Worm (Caenorhabditis elegans) whole organism, young adult: ENCODE measurements around the gene ZK856.16.
A peak's percentile ranks its signal among the peaks of the same experiment; 100 is the strongest.

Source experiments
- B0019.2 ChIP-seq: fragments of 200-800 bp; sonication (Bioruptor generic); conservative IDR thresholded peaks from 2 replicates; pipeline ENCODE4 v1.3.6; 2022; ENCODE audit warnings: missing genetic modification reagents, missing genetic modification characterization, missing compliant biosample characterization
- F39B2.1 ChIP-seq: fragments of 200-800 bp; sonication (Bioruptor generic); IDR thresholded peaks from 2 replicates; pipeline ENCODE4 v1.3.6; 2022; ENCODE audit warnings: missing genetic modification reagents, missing genetic modification characterization, missing compliant biosample characterization
- F52B5.7 ChIP-seq: sonication (generic microtip); optimal IDR thresholded peaks from 2 replicates; lab custom pipeline; 2016; ENCODE audit warnings: mild to moderate bottlenecking, missing genetic modification characterization, missing compliant biosample characterization
- F57C9.4 ChIP-seq: sonication (generic microtip); optimal IDR thresholded peaks from 2 replicates; lab custom pipeline; 2017; ENCODE audit warnings: mild to moderate bottlenecking, missing genetic modification characterization, missing compliant biosample characterization
- Y53G8AR.9 ChIP-seq: fragments of 200-800 bp; sonication (Bioruptor generic); conservative IDR thresholded peaks from 2 replicates; pipeline ENCODE4 v1.3.6; 2022; ENCODE audit warnings: missing genetic modification reagents, missing genetic modification characterization, missing compliant biosample characterization
- Y67H2A.10 ChIP-seq: fragments of 200-800 bp; sonication (Bioruptor generic); conservative IDR thresholded peaks from 2 replicates; pipeline ENCODE4 v1.3.6; 2022; ENCODE audit warnings: missing genetic modification reagents, missing genetic modification characterization, missing compliant biosample characterization
- Y95B8A.8 ChIP-seq: fragments of 200-800 bp; sonication (Bioruptor generic); IDR thresholded peaks from 2 replicates; pipeline ENCODE4 v1.3.6; 2022; ENCODE audit warnings: missing genetic modification reagents, missing genetic modification characterization, missing compliant biosample characterization
- attf-3 ChIP-seq: fragments of 200-800 bp; sonication (Bioruptor generic); conservative IDR thresholded peaks from 2 replicates; pipeline ENCODE4 v1.3.6; 2022; ENCODE audit warnings: missing genetic modification reagents, missing genetic modification characterization, missing compliant biosample characterization
- attf-6 ChIP-seq: fragments of 200-800 bp; sonication (Bioruptor generic); IDR thresholded peaks from 2 replicates; pipeline ENCODE4 v1.3.6; 2022; ENCODE audit warnings: missing genetic modification reagents, missing genetic modification characterization, missing compliant biosample characterization
- cebp-2 ChIP-seq: fragments of 200-800 bp; sonication (Bioruptor generic); IDR thresholded peaks from 2 replicates; pipeline ENCODE4 v1.3.6; 2022; ENCODE audit warnings: missing genetic modification characterization, missing compliant biosample characterization
- ceh-100 ChIP-seq: fragments of 200-800 bp; sonication (Bioruptor generic); IDR thresholded peaks from 2 replicates; pipeline ENCODE4 v1.3.6; 2022; ENCODE audit warnings: missing genetic modification reagents, missing genetic modification characterization, missing compliant biosample characterization
- ceh-27 ChIP-seq: fragments of 200-800 bp; sonication (Bioruptor generic); optimal IDR thresholded peaks from 2 replicates; lab custom pipeline; 2018; ENCODE audit warnings: mild to moderate bottlenecking, missing genetic modification characterization, moderate library complexity, missing compliant biosample characterization
- ceh-79 ChIP-seq: sonication (generic microtip); optimal IDR thresholded peaks from 2 replicates; lab custom pipeline; 2017; ENCODE audit warnings: mild to moderate bottlenecking, missing genetic modification characterization, missing compliant biosample characterization
- dpl-1 ChIP-seq: fragments of 150-350 bp; optimal IDR thresholded peaks from 2 replicates; lab custom pipeline; 2014; ENCODE audit warnings: missing biosample characterization, missing genetic modification reagents, missing genetic modification characterization
- egl-18 ChIP-seq: fragments of 200-800 bp; sonication (Bioruptor generic); IDR thresholded peaks from 2 replicates; pipeline ENCODE4 v1.3.6; 2022; ENCODE audit warnings: missing genetic modification reagents, missing genetic modification characterization, missing compliant biosample characterization
- egl-44 ChIP-seq: fragments of 200-800 bp; sonication (Bioruptor generic); IDR thresholded peaks from 2 replicates; pipeline ENCODE4 v1.3.6; 2022; ENCODE audit warnings: missing genetic modification reagents, missing genetic modification characterization, missing compliant biosample characterization
- ets-4 ChIP-seq: fragments of 200-800 bp; sonication (Bioruptor generic); optimal IDR thresholded peaks from 2 replicates; lab custom pipeline; 2018; ENCODE audit warnings: mild to moderate bottlenecking, missing genetic modification characterization, missing compliant biosample characterization
- hlh-12 ChIP-seq: sonication (generic microtip); optimal IDR thresholded peaks from 2 replicates; lab custom pipeline; 2016; ENCODE audit warnings: missing genetic modification characterization, missing compliant biosample characterization
- hmg-1.2 ChIP-seq: fragments of 200-800 bp; sonication (Bioruptor generic); IDR thresholded peaks from 2 replicates; pipeline ENCODE4 v1.3.6; 2022; ENCODE audit warnings: missing genetic modification reagents, missing genetic modification characterization, missing compliant biosample characterization
- hrde-1 ChIP-seq: sonication (generic microtip); optimal IDR thresholded peaks from 2 replicates; lab custom pipeline; 2016; ENCODE audit warnings: missing genetic modification characterization, mild to moderate bottlenecking, missing compliant biosample characterization, moderate library complexity, missing genotype, missing genetic modification reagents, borderline replicate concordance
- let-526 ChIP-seq: fragments of 200-800 bp; sonication (Bioruptor generic); IDR thresholded peaks from 2 replicates; pipeline ENCODE4 v1.3.6; 2022; ENCODE audit warnings: missing genetic modification reagents, missing genetic modification characterization, missing compliant biosample characterization
- lsy-27 ChIP-seq: sonication (generic microtip); optimal IDR thresholded peaks from 2 replicates; lab custom pipeline; 2017; ENCODE audit warnings: missing genetic modification characterization, mild to moderate bottlenecking, missing compliant biosample characterization, antibody characterized with exemption, missing genotype, borderline replicate concordance; ENCODE audit not compliant: insufficient read depth
- madf-6 ChIP-seq: fragments of 200-800 bp; sonication (Bioruptor generic); IDR thresholded peaks from 2 replicates; pipeline ENCODE4 v1.3.6; 2022; ENCODE audit warnings: missing genetic modification reagents, missing genetic modification characterization, missing compliant biosample characterization
- mxl-1 ChIP-seq: sonication (generic microtip); optimal IDR thresholded peaks from 2 replicates; lab custom pipeline; 2016; ENCODE audit warnings: missing genetic modification characterization, missing compliant biosample characterization
- nfyb-1 ChIP-seq: fragments of 200-800 bp; sonication (Bioruptor generic); IDR thresholded peaks from 2 replicates; pipeline ENCODE4 v1.3.6; 2022; ENCODE audit warnings: missing genetic modification reagents, missing genetic modification characterization, missing compliant biosample characterization
- nhr-27 ChIP-seq: fragments of 200-800 bp; sonication (Bioruptor generic); optimal IDR thresholded peaks from 2 replicates; lab custom pipeline; 2018; ENCODE audit warnings: mild to moderate bottlenecking, missing genetic modification characterization, moderate library complexity, missing compliant biosample characterization
- nhr-80 ChIP-seq: sonication (generic microtip); optimal IDR thresholded peaks from 2 replicates; lab custom pipeline; 2016; ENCODE audit warnings: missing genetic modification characterization, missing compliant biosample characterization
- pbrm-1 ChIP-seq: fragments of 200-800 bp; sonication (Bioruptor generic); IDR thresholded peaks from 2 replicates; pipeline ENCODE4 v1.3.6; 2022; ENCODE audit warnings: missing genetic modification reagents, missing genetic modification characterization, missing compliant biosample characterization
- rpc-1 ChIP-seq, 2 experiments: fragments of 150-350 bp in 1 of 2; sonication (generic microtip) in 1 of 2; optimal IDR thresholded peaks; 2 replicates each; lab custom pipeline; 2014 to 2018; ENCODE audit warnings: missing biosample characterization in 1 of 2, missing genetic modification characterization in 1 of 2, missing genetic modification reagents in 1 of 2, missing genotype in 1 of 2
- sea-2 ChIP-seq: fragments of 200-800 bp; sonication (Bioruptor generic); IDR thresholded peaks from 2 replicates; pipeline ENCODE4 v1.3.6; 2022; ENCODE audit warnings: missing genetic modification characterization, missing compliant biosample characterization
- snpc-1.1 ChIP-seq: sonication (generic microtip); optimal IDR thresholded peaks from 2 replicates; lab custom pipeline; 2017; ENCODE audit warnings: missing genetic modification characterization, mild to moderate bottlenecking, missing compliant biosample characterization, antibody characterized with exemption, moderate library complexity, missing genotype, missing genetic modification reagents; ENCODE audit not compliant: insufficient read depth
- snpc-1.3 ChIP-seq: sonication (generic microtip); optimal IDR thresholded peaks from 2 replicates; lab custom pipeline; 2017; ENCODE audit warnings: missing genetic modification characterization, mild to moderate bottlenecking, missing compliant biosample characterization, antibody characterized with exemption, moderate library complexity, missing genotype, missing genetic modification reagents; ENCODE audit not compliant: insufficient read depth
- somi-1 ChIP-seq: fragments of 200-800 bp; sonication (Bioruptor generic); optimal IDR thresholded peaks from 2 replicates; lab custom pipeline; 2018; ENCODE audit warnings: mild to moderate bottlenecking, missing genetic modification characterization, missing compliant biosample characterization
- tbp1 ChIP-seq: fragments of 200-800 bp; sonication (Bioruptor generic); optimal IDR thresholded peaks from 2 replicates; lab custom pipeline; 2018; ENCODE audit warnings: mild to moderate bottlenecking, missing genetic modification characterization, missing compliant biosample characterization
- unc-130 ChIP-seq: sonication (generic microtip); optimal IDR thresholded peaks from 2 replicates; lab custom pipeline; 2016; ENCODE audit warnings: missing genetic modification reagents, missing genetic modification characterization, missing compliant biosample characterization
- zfh-2 ChIP-seq: fragments of 200-800 bp; sonication (Bioruptor generic); conservative IDR thresholded peaks from 2 replicates; pipeline ENCODE4 v1.3.6; 2022; ENCODE audit warnings: missing genetic modification reagents, missing genetic modification characterization, missing compliant biosample characterization
- zim-3 ChIP-seq: sonication (generic microtip); optimal IDR thresholded peaks from 2 replicates; lab custom pipeline; 2017; ENCODE audit warnings: mild to moderate bottlenecking, missing genetic modification characterization, moderate library complexity, missing compliant biosample characterization
- ztf-18 ChIP-seq: sonication (generic microtip); optimal IDR thresholded peaks from 2 replicates; lab custom pipeline; 2016; ENCODE audit warnings: missing genotype, mild to moderate bottlenecking, missing genetic modification characterization, missing compliant biosample characterization
- ztf-25 ChIP-seq: fragments of 200-800 bp; sonication (Bioruptor generic); IDR thresholded peaks from 2 replicates; pipeline ENCODE4 v1.3.6; 2022; ENCODE audit warnings: missing genetic modification reagents, missing genetic modification characterization, missing compliant biosample characterization
- ztf-28 ChIP-seq: fragments of 200-800 bp; sonication (Bioruptor generic); IDR thresholded peaks from 2 replicates; pipeline ENCODE4 v1.3.6; 2022; ENCODE audit warnings: missing genetic modification reagents, missing genetic modification characterization, missing compliant biosample characterization

Gene ZK856.16

DNA sequence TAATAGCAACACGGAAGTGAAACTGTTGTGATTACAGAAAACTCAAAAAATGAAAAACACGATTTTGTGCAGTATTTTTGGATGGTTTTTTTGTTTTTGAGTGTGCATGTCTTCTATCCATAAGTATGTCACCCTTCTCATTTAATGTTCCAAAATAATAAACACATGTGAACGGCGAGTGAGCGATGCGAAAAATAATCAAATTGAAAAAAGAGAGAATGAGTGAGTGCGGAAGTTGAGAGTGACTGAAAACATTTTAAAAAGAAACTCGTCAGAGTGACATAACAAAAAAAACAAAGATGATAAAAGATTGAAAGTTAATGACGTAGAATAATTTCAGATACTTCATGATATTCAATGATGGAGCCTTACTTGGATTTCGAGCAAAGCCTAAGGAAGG lies 44.1 kb upstream of the ZK856.16 start:
- TF ChIP-seq somi-1 (GFP tag; lab: Kevin White, UChicago) (no peak), ztf-25 (GFP tag; lab: Robert Waterston, UW) (no peak), hrde-1 (tag; lab: Kevin White, UChicago) (no peak), F57C9.4 (no peak), Y67H2A.10 (no peak), F39B2.1 (GFP tag; lab: Robert Waterston, UW) (no peak)

DNA sequence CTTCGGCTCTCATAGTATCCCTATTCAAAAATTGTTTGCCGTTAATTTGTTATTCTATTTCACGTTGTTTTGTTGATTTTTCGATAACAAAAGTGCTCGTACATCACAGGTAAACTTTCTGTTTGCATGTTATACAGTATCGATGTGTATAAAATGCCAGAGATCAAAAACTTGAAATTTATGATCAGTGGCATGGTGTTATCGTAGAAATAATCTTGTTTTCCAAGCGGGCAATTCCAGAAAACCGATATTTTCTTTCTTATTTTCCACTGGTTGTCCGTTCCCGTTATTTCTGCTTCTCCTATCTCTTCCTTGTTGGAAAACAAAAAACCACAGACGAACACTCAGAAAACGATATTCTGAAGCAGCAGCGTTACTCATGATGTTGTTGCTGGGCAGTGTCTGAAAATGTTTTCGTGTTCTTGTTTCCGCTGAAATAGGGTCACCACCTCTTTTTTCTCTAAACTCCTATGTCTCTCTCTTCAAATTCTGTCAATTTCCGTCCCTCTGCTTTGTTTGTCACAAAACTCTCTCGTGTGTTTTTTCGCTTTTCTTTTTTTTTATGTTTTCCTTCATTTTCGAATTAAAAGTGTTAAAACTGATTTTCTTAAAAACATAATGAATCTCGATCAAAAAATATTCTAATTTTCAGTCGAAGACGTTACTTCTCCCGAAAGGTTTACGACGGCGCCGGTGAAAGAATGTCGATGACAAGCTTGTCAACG lies 43.0 kb upstream of the ZK856.16 start, which contains the start of gene akt-1:
TSS of gene akt-1 (plus strand) at position 651 of the 725 bp plus-strand sequence.
- TF ChIP-seq madf-6 (GFP tag; lab: Robert Waterston, UW) = no peak
- TF ChIP-seq nfyb-1 (GFP tag; lab: Robert Waterston, UW) = 0 out of 2 replicates have a peak, but pooled peaks have one; percentile 9
- TF ChIP-seq pbrm-1 (GFP tag; lab: Robert Waterston, UW) = no peak
- TF ChIP-seq Y53G8AR.9 (GFP tag; lab: Robert Waterston, UW) = 0 out of 2 replicates have a peak, but pooled peaks have one; percentile 40
- peak; percentile 44; the same call in 1 of the 2 replicates for TF ChIP-seq zfh-2 (GFP tag; lab: Robert Waterston, UW)

DNA sequence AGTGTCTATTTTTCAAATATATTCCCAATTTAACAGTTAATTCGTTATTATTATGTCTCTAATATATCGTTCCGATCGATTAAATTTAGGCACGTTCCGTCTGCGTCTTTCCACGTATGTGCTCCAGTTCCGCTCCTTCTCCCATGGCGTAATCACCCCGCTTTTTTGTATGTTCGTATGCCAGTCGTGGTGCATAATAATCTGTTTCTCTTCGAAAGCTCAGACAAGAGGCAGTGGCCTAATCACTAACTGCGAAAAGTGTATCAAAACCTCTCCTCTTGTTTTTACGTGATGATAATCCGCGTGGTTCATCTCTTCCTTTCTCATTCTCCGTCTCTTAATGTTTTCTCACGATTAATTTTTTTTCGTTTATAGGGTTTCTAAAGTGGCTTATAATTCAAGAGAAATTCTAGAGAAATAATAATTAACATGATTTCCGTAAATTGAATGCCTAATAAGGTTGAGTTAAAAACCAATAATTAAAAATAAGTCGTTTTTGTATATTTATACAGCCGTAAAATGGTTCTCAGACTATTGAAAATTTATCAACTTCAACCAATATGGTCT lies 42.4 kb upstream of the ZK856.16 start:
- TF ChIP-seq unc-130 (GFP tag; lab: Kevin White, UChicago) (no peak), sea-2 (GFP tag; lab: Robert Waterston, UW) (no peak), madf-6 (GFP tag; lab: Robert Waterston, UW) (no peak), nhr-80 (tag; lab: Kevin White, UChicago) (no peak), zim-3 (tag; lab: Kevin White, UChicago) (no peak), snpc-1.1 (no peak), F52B5.7 (no peak), attf-3 (GFP tag; lab: Robert Waterston, UW) (no peak)

DNA sequence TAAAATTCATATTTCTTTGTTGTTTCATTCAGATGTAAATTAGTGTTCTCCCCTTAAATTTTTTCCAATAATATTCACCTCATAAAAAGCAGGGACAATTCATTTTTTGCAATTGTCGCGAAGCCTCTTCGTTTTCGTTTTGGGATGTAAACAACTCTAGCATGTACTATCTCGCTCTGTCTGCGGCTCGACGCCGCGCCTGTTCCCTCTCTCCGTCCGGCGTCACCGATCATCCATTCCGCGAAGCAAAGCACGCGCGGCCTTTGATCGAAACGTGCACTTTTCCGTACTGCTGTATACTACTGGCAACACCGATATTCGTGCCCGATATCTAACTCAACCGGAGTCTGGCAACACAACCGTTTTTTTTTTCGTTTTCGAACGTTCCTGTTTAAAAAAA lies 41.6 kb upstream of the ZK856.16 start:
- TF ChIP-seq egl-44 (GFP tag; lab: Robert Waterston, UW) (0 out of 2 replicates have a peak, but pooled peaks have one; percentile 47), snpc-1.1 (no peak), ztf-18 (tag; lab: Kevin White, UChicago) (no peak), dpl-1 (GFP tag; lab: Kevin White, UChicago) (no peak), ztf-28 (GFP tag; lab: Robert Waterston, UW) (no peak; the same call in 1 of the 2 replicates), ceh-100 (GFP tag; lab: Robert Waterston, UW) (no peak), B0019.2 (GFP tag; lab: Robert Waterston, UW) (no peak), hlh-12 (tag; lab: Kevin White, UChicago) (no peak), attf-6 (no peak), egl-18 (no peak), lsy-27 (tag; lab: Kevin White, UChicago) (no peak), rpc-1 (optimal IDR thresholded peaks at IDR 0.05; lab: Kevin White, UChicago) (no peak), rpc-1 (tag; optimal IDR thresholded peaks at IDR 0.05; lab: Kevin White, UChicago) (no peak), Y95B8A.8 (GFP tag; lab: Robert Waterston, UW) (no peak), tbp1 (GFP tag; lab: Kevin White, UChicago) (no peak), nhr-27 (no peak), ets-4 (GFP tag; lab: Kevin White, UChicago) (no peak), cebp-2 (GFP tag; lab: Robert Waterston, UW) (no peak), mxl-1 (no peak), nfyb-1 (GFP tag; lab: Robert Waterston, UW) (0 out of 2 replicates have a peak, but pooled peaks have one; percentile 25), madf-6 (GFP tag; lab: Robert Waterston, UW) (no peak), snpc-1.3 (tag; lab: Kevin White, UChicago) (no peak), hmg-1.2 (GFP tag; lab: Robert Waterston, UW) (peak; percentile 17; the same call in 1 of the 2 replicates), ceh-79 (no peak), ceh-27 (GFP tag; lab: Kevin White, UChicago) (no peak), let-526 (GFP tag; lab: Robert Waterston, UW) (peak; percentile 10; the same call in 1 of the 2 replicates)
